Worm (Caenorhabditis elegans) whole organism, L2 larva: ENCODE measurements around the gene nhr-16.

ENCODE experiments used
- C34F6.9 ChIP-seq: fragments of 150-350 bp; optimal IDR thresholded peaks from 2 replicates; lab custom pipeline; 2014; ENCODE audit warnings: missing biosample characterization, missing genetic modification characterization
- F13H6.1 ChIP-seq: sonication (generic microtip); optimal IDR thresholded peaks from 2 replicates; lab custom pipeline; 2016; ENCODE audit warnings: missing genetic modification characterization, missing compliant biosample characterization
- R02D3.7 ChIP-seq: fragments of 150-350 bp; optimal IDR thresholded peaks from 2 replicates; lab custom pipeline; 2014; ENCODE audit warnings: missing biosample characterization, missing genetic modification characterization
- Y55F3AM.14 ChIP-seq: fragments of 200-800 bp; sonication (Bioruptor generic); optimal IDR thresholded peaks from 2 replicates; lab custom pipeline; 2018; ENCODE audit warnings: mild to moderate bottlenecking, missing genetic modification characterization, missing compliant biosample characterization
- ZK546.5 ChIP-seq: sonication (generic microtip); optimal IDR thresholded peaks from 2 replicates; lab custom pipeline; 2017; ENCODE audit warnings: missing biosample characterization, missing genetic modification characterization
- alr-1 ChIP-seq: fragments of 150-350 bp; optimal IDR thresholded peaks from 2 replicates; lab custom pipeline; 2014; ENCODE audit warnings: missing biosample characterization, missing genetic modification characterization
- aly-2 ChIP-seq: fragments of 150-350 bp; optimal IDR thresholded peaks from 2 replicates; lab custom pipeline; 2014; ENCODE audit warnings: missing biosample characterization, missing genetic modification characterization
- ama-1 ChIP-seq: fragments of 150-350 bp; optimal IDR thresholded peaks from 2 replicates; lab custom pipeline; 2018; ENCODE audit warnings: inconsistent platforms
- blmp-1 ChIP-seq: sonication (generic microtip); optimal IDR thresholded peaks from 2 replicates; lab custom pipeline; 2017; ENCODE audit warnings: missing genetic modification characterization, mild to moderate bottlenecking, missing compliant biosample characterization, antibody characterized with exemption, moderate library complexity; ENCODE audit not compliant: insufficient read depth
- ceh-16 ChIP-seq: fragments of 150-350 bp; optimal IDR thresholded peaks from 2 replicates; lab custom pipeline; 2014; ENCODE audit warnings: missing biosample characterization, missing genetic modification characterization
- ceh-82 ChIP-seq: fragments of 150-350 bp; optimal IDR thresholded peaks from 2 replicates; lab custom pipeline; 2014; ENCODE audit warnings: missing biosample characterization, missing genetic modification characterization
- crh-2 ChIP-seq: sonication (generic microtip); optimal IDR thresholded peaks from 2 replicates; lab custom pipeline; 2017; ENCODE audit warnings: missing biosample characterization, missing genetic modification characterization
- dmd-4 ChIP-seq: sonication (generic microtip); optimal IDR thresholded peaks from 2 replicates; lab custom pipeline; 2017; ENCODE audit warnings: missing biosample characterization, missing genetic modification characterization
- egl-27 ChIP-seq: sonication (generic microtip); optimal IDR thresholded peaks from 3 replicates; lab custom pipeline; 2017; ENCODE audit warnings: missing biosample characterization, missing genetic modification reagents, missing genetic modification characterization
- elt-1 ChIP-seq: fragments of 150-350 bp; optimal IDR thresholded peaks from 2 replicates; lab custom pipeline; 2014; ENCODE audit warnings: missing biosample characterization, missing genetic modification characterization
- elt-3 ChIP-seq: sonication (generic microtip); optimal IDR thresholded peaks from 2 replicates; lab custom pipeline; 2017; ENCODE audit warnings: missing biosample characterization, missing genetic modification characterization
- fos-1 ChIP-seq: fragments of 150-350 bp; optimal IDR thresholded peaks from 2 replicates; lab custom pipeline; 2014; ENCODE audit warnings: missing biosample characterization, missing genetic modification characterization
- gmeb-1 ChIP-seq: fragments of 150-350 bp; optimal IDR thresholded peaks from 2 replicates; lab custom pipeline; 2014; ENCODE audit warnings: missing biosample characterization, missing genetic modification characterization
- lin-11 ChIP-seq: fragments of 150-350 bp; sonication (generic microtip); optimal IDR thresholded peaks from 2 replicates; lab custom pipeline; 2014; ENCODE audit warnings: missing biosample characterization, missing genetic modification characterization, inconsistent platforms, mixed read lengths
- lin-13 ChIP-seq: fragments of 150-350 bp; optimal IDR thresholded peaks from 2 replicates; lab custom pipeline; 2014; ENCODE audit warnings: missing biosample characterization, missing genetic modification reagents, missing genetic modification characterization
- lin-39 ChIP-seq: fragments of 150-350 bp; optimal IDR thresholded peaks from 2 replicates; lab custom pipeline; 2014; ENCODE audit warnings: missing biosample characterization, missing genetic modification reagents, missing genetic modification characterization
- lsy-2 ChIP-seq, 2 experiments: fragments of 150-350 bp in 1 of 2; sonication (generic microtip) in 1 of 2; optimal IDR thresholded peaks; 2 replicates each; lab custom pipeline; 2014 to 2017; ENCODE audit warnings: missing biosample characterization in 2 of 2, missing genetic modification characterization in 2 of 2
- mab-5 ChIP-seq: fragments of 150-350 bp; optimal IDR thresholded peaks from 2 replicates; lab custom pipeline; 2014; ENCODE audit warnings: missing biosample characterization, missing genetic modification characterization
- mbf-1 ChIP-seq: sonication (generic microtip); optimal IDR thresholded peaks from 2 replicates; lab custom pipeline; 2017; ENCODE audit warnings: missing biosample characterization, missing genetic modification characterization
- mdl-1 ChIP-seq, 2 experiments: fragments of 150-350 bp in 1 of 2; sonication (generic microtip) in 1 of 2; optimal IDR thresholded peaks; 2 replicates each; lab custom pipeline; 2017; ENCODE audit warnings: missing biosample characterization in 2 of 2, missing genetic modification characterization in 2 of 2
- nhr-10 ChIP-seq: sonication (generic microtip); optimal IDR thresholded peaks from 2 replicates; lab custom pipeline; 2017; ENCODE audit warnings: missing biosample characterization, missing genetic modification characterization
- nhr-11 ChIP-seq: fragments of 150-350 bp; optimal IDR thresholded peaks from 2 replicates; lab custom pipeline; 2014; ENCODE audit warnings: missing biosample characterization, missing genetic modification characterization
- nhr-12 ChIP-seq: fragments of 150-350 bp; optimal IDR thresholded peaks from 2 replicates; lab custom pipeline; 2014; ENCODE audit warnings: missing biosample characterization, missing genetic modification characterization
- nhr-129 ChIP-seq: fragments of 150-350 bp; optimal IDR thresholded peaks from 2 replicates; lab custom pipeline; 2014; ENCODE audit warnings: missing biosample characterization, missing genetic modification characterization
- nhr-21 ChIP-seq: fragments of 150-350 bp; optimal IDR thresholded peaks from 2 replicates; lab custom pipeline; 2014; ENCODE audit warnings: missing biosample characterization, missing genetic modification characterization
- nhr-23 ChIP-seq: fragments of 150-350 bp; optimal IDR thresholded peaks from 2 replicates; lab custom pipeline; 2014; ENCODE audit warnings: missing biosample characterization, missing genetic modification reagents, missing genetic modification characterization
- nhr-237 ChIP-seq: fragments of 150-350 bp; optimal IDR thresholded peaks from 2 replicates; lab custom pipeline; 2014; ENCODE audit warnings: missing biosample characterization, missing genetic modification characterization
- nhr-25 ChIP-seq: fragments of 150-350 bp; sonication (generic microtip); optimal IDR thresholded peaks from 3 replicates; lab custom pipeline; 2014; ENCODE audit warnings: missing biosample characterization, missing genetic modification characterization
- nhr-6 ChIP-seq: fragments of 150-350 bp; optimal IDR thresholded peaks from 2 replicates; lab custom pipeline; 2014; ENCODE audit warnings: missing biosample characterization, missing genetic modification characterization
- nhr-77 ChIP-seq: fragments of 150-350 bp; optimal IDR thresholded peaks from 2 replicates; lab custom pipeline; 2014; ENCODE audit warnings: missing biosample characterization, missing genetic modification characterization
- peb-1 ChIP-seq: fragments of 150-350 bp; optimal IDR thresholded peaks from 2 replicates; lab custom pipeline; 2014; ENCODE audit warnings: missing biosample characterization, missing genetic modification characterization
- sem-4 ChIP-seq: fragments of 150-350 bp; optimal IDR thresholded peaks from 2 replicates; lab custom pipeline; 2014; ENCODE audit warnings: missing biosample characterization, missing genetic modification reagents, missing genetic modification characterization
- skn-1 ChIP-seq: sonication (generic microtip); optimal IDR thresholded peaks from 2 replicates; lab custom pipeline; 2017; ENCODE audit warnings: missing biosample characterization, missing genetic modification characterization
- sma-3 ChIP-seq: sonication (generic microtip); optimal IDR thresholded peaks from 2 replicates; lab custom pipeline; 2016; ENCODE audit warnings: missing genetic modification reagents, missing genetic modification characterization, missing compliant biosample characterization
- sma-9 ChIP-seq, 2 experiments: fragments of 150-350 bp in 1 of 2; sonication (generic microtip) in 1 of 2; optimal IDR thresholded peaks; 2 replicates each; lab custom pipeline; 2014 to 2016; ENCODE audit warnings: missing genetic modification characterization in 2 of 2, mild to moderate bottlenecking in 1 of 2, missing biosample characterization in 1 of 2, missing compliant biosample characterization in 1 of 2, missing genetic modification reagents in 1 of 2, moderate library complexity in 1 of 2
- snpc-4 ChIP-seq: fragments of 150-350 bp; optimal IDR thresholded peaks from 2 replicates; lab custom pipeline; 2014; ENCODE audit warnings: missing biosample characterization, missing genetic modification characterization
- unc-39 ChIP-seq: fragments of 150-350 bp; optimal IDR thresholded peaks from 2 replicates; lab custom pipeline; 2014; ENCODE audit warnings: missing biosample characterization, missing genetic modification characterization
- unc-55 ChIP-seq: fragments of 150-350 bp; sonication (generic microtip); optimal IDR thresholded peaks from 3 replicates; lab custom pipeline; 2014; ENCODE audit warnings: missing biosample characterization, missing genetic modification reagents, missing genetic modification characterization
- unc-62 ChIP-seq: fragments of 150-350 bp; optimal IDR thresholded peaks from 2 replicates; lab custom pipeline; 2014; ENCODE audit warnings: missing biosample characterization, missing genetic modification reagents, missing genetic modification characterization
- zag-1 ChIP-seq: fragments of 150-350 bp; optimal IDR thresholded peaks from 2 replicates; lab custom pipeline; 2014; ENCODE audit warnings: missing biosample characterization, missing genetic modification characterization
- ztf-1 ChIP-seq: fragments of 200-800 bp; sonication (Bioruptor generic); conservative IDR thresholded peaks from 2 replicates; pipeline ENCODE4 v1.3.6; 2022; ENCODE audit warnings: missing genetic modification characterization, missing compliant biosample characterization
- ztf-11 ChIP-seq: sonication (generic microtip); optimal IDR thresholded peaks from 2 replicates; lab custom pipeline; 2017; ENCODE audit warnings: missing biosample characterization, missing genetic modification characterization
- ztf-4 ChIP-seq: fragments of 150-350 bp; optimal IDR thresholded peaks from 2 replicates; lab custom pipeline; 2014; ENCODE audit warnings: missing biosample characterization, missing genetic modification characterization

nhr-16 gene

ce11 chrII:4453453-4453852, 14.8 kb downstream of the nhr-16 start:
- TF ChIP-seq gmeb-1 (no peak), lin-39 (tag; lab: Kevin White, UChicago) (no peak), dmd-4 (tag; lab: Kevin White, UChicago) (no peak), unc-55 (GFP tag; lab: Kevin White, UChicago) (peak; percentile 38), C34F6.9 (peak; percentile 12), ceh-82 (tag; lab: Kevin White, UChicago) (no peak)
- TF ChIP-seq, all 48 proteins: peak for 2

ce11 chrII:4454823-4455222, 16.2 kb downstream of the nhr-16 start:
- TF ChIP-seq mab-5 (tag; lab: Kevin White, UChicago) (no peak), lin-39 (tag; lab: Kevin White, UChicago) (no peak), ztf-4 (tag; lab: Kevin White, UChicago) (no peak), lin-11 (no peak), egl-27 (tag; lab: Kevin White, UChicago) (no peak), R02D3.7 (tag; lab: Kevin White, UChicago) (no peak), F13H6.1 (tag; lab: Kevin White, UChicago) (no peak)

ce11 chrII:4456024-4456423, 17.4 kb downstream of the nhr-16 start:
- TF ChIP-seq skn-1 (tag; lab: Kevin White, UChicago) (no peak), elt-3 (tag; lab: Kevin White, UChicago) (no peak), blmp-1 (no peak), nhr-129 (peak; percentile 45), R02D3.7 (tag; lab: Kevin White, UChicago) (no peak), F13H6.1 (tag; lab: Kevin White, UChicago) (peak; percentile 62), ama-1 (lab: Kevin White, UChicago) (no peak), dmd-4 (tag; lab: Kevin White, UChicago) (no peak), aly-2 (tag; lab: Kevin White, UChicago) (no peak), unc-55 (GFP tag; lab: Kevin White, UChicago) (peak; percentile 68), unc-62 (GFP tag; lab: Kevin White, UChicago) (no peak), mbf-1 (no peak), zag-1 (tag; lab: Kevin White, UChicago) (peak; percentile 38), lsy-2 (tag; optimal IDR thresholded peaks at IDR 0.05; lab: Kevin White, UChicago) (peak; percentile 19 to 25), nhr-25 (tag; lab: Kevin White, UChicago) (no peak), ztf-4 (tag; lab: Kevin White, UChicago) (no peak), nhr-237 (tag; lab: Kevin White, UChicago) (no peak), lin-11 (no peak), mab-5 (tag; lab: Kevin White, UChicago) (no peak), Y55F3AM.14 (GFP tag; lab: Kevin White, UChicago) (peak; percentile 55), sma-9 (GFP tag; optimal IDR thresholded peaks at IDR 0.05; lab: Kevin White, UChicago) (no peak), sma-9 (tag; optimal IDR thresholded peaks at IDR 0.05; lab: Kevin White, UChicago) (no peak), nhr-10 (tag; lab: Kevin White, UChicago) (no peak), nhr-12 (no peak), ZK546.5 (no peak), C34F6.9 (peak; percentile 58), crh-2 (tag; lab: Kevin White, UChicago) (peak; percentile 17), nhr-11 (tag; lab: Kevin White, UChicago) (no peak), peb-1 (no peak), lin-39 (tag; lab: Kevin White, UChicago) (no peak), lin-13 (GFP tag; lab: Kevin White, UChicago) (no peak), mdl-1 (tag; optimal IDR thresholded peaks at IDR 0.05; lab: Kevin White, UChicago) (peak in 1 of 2 experiments; percentile 32), ceh-16 (no peak), egl-27 (tag; lab: Kevin White, UChicago) (no peak), ceh-82 (tag; lab: Kevin White, UChicago) (no peak), sma-3 (GFP tag; lab: Kevin White, UChicago) (no peak), ztf-1 (no peak), alr-1 (tag; lab: Kevin White, UChicago) (no peak), nhr-21 (tag; lab: Kevin White, UChicago) (no peak), snpc-4 (tag; lab: Kevin White, UChicago) (no peak), ztf-11 (tag; lab: Kevin White, UChicago) (no peak), fos-1 (tag; lab: Kevin White, UChicago) (no peak), nhr-6 (tag; lab: Kevin White, UChicago) (peak; percentile 3), gmeb-1 (no peak), sem-4 (tag; lab: Kevin White, UChicago) (peak; percentile 47), nhr-23 (tag; lab: Kevin White, UChicago) (no peak), elt-1 (tag; lab: Kevin White, UChicago) (no peak), unc-39 (tag; lab: Kevin White, UChicago) (no peak), nhr-77 (tag; lab: Kevin White, UChicago) (no peak)
